Worm (Caenorhabditis elegans) whole organism, young adult: ENCODE data around the gene glrx-21.

Experiments used
- B0019.2 ChIP-seq: fragments of 200-800 bp; sonication (Bioruptor generic); conservative IDR thresholded peaks from 2 replicates; pipeline ENCODE4 v1.3.6; 2022; ENCODE audit warnings: missing genetic modification reagents, missing genetic modification characterization, missing compliant biosample characterization
- B0035.1 ChIP-seq: sonication (generic microtip); optimal IDR thresholded peaks from 2 replicates; lab custom pipeline; 2016; ENCODE audit warnings: missing genetic modification characterization, mild to moderate bottlenecking, missing compliant biosample characterization, missing genotype, missing genetic modification reagents
- B0336.3 ChIP-seq: fragments of 200-800 bp; sonication (Bioruptor generic); IDR thresholded peaks from 2 replicates; pipeline ENCODE4 v1.3.6; 2022; ENCODE audit warnings: missing genetic modification characterization, missing compliant biosample characterization
- F22D6.2 ChIP-seq: sonication (generic microtip); optimal IDR thresholded peaks from 2 replicates; lab custom pipeline; 2016; ENCODE audit warnings: mild to moderate bottlenecking, missing genetic modification characterization, missing compliant biosample characterization
- F33H1.4 ChIP-seq: fragments of 200-800 bp; sonication (Bioruptor generic); IDR thresholded peaks from 2 replicates; pipeline ENCODE4 v1.3.6; 2022; ENCODE audit warnings: missing genetic modification reagents, missing genetic modification characterization, missing compliant biosample characterization
- F57C9.4 ChIP-seq: sonication (generic microtip); optimal IDR thresholded peaks from 2 replicates; lab custom pipeline; 2017; ENCODE audit warnings: mild to moderate bottlenecking, missing genetic modification characterization, missing compliant biosample characterization
- K11D2.4 ChIP-seq: fragments of 200-800 bp; sonication (Bioruptor generic); IDR thresholded peaks from 2 replicates; pipeline ENCODE4 v1.3.6; 2022; ENCODE audit warnings: missing genetic modification reagents, missing genetic modification characterization, missing compliant biosample characterization
- T26A5.8 ChIP-seq: sonication (generic microtip); optimal IDR thresholded peaks from 2 replicates; lab custom pipeline; 2016; ENCODE audit warnings: missing genetic modification characterization, missing compliant biosample characterization
- aptf-3 ChIP-seq: fragments of 200-800 bp; sonication (Bioruptor generic); IDR thresholded peaks from 2 replicates; pipeline ENCODE4 v1.3.6; 2022; ENCODE audit warnings: missing genetic modification characterization, missing compliant biosample characterization
- bed-1 ChIP-seq: fragments of 200-800 bp; sonication (Bioruptor generic); IDR thresholded peaks from 2 replicates; pipeline ENCODE4 v1.3.6; 2022; ENCODE audit warnings: missing genetic modification reagents, missing genetic modification characterization, missing compliant biosample characterization
- cebp-1 ChIP-seq, 2 experiments: fragments of 200-800 bp in 1 of 2; sonication (Bioruptor generic) in 1 of 2; sonication (generic microtip) in 1 of 2; IDR thresholded peaks in 1 of 2; optimal IDR thresholded peaks in 1 of 2; 2 replicates each; pipeline versions ENCODE4 v1.3.6 to Lab custom; 2017 to 2022; ENCODE audit warnings: missing compliant biosample characterization in 2 of 2, missing genetic modification characterization in 2 of 2, mild to moderate bottlenecking in 1 of 2, missing genetic modification reagents in 1 of 2, moderate library complexity in 1 of 2
- ceh-40 ChIP-seq: fragments of 200-800 bp; sonication (Bioruptor generic); IDR thresholded peaks from 2 replicates; pipeline ENCODE4 v1.3.6; 2022; ENCODE audit warnings: missing genetic modification characterization, missing compliant biosample characterization
- ceh-58 ChIP-seq: fragments of 200-800 bp; sonication (Bioruptor generic); IDR thresholded peaks from 2 replicates; pipeline ENCODE4 v1.3.6; 2022; ENCODE audit warnings: missing genetic modification characterization, missing compliant biosample characterization
- die-1 ChIP-seq: sonication (generic microtip); optimal IDR thresholded peaks from 2 replicates; lab custom pipeline; 2016; ENCODE audit warnings: missing genotype, mild to moderate bottlenecking, missing genetic modification characterization, missing compliant biosample characterization
- dpff-1 ChIP-seq: sonication (generic microtip); optimal IDR thresholded peaks from 2 replicates; lab custom pipeline; 2017; ENCODE audit warnings: mild to moderate bottlenecking, missing genetic modification characterization, missing compliant biosample characterization
- efl-1 ChIP-seq: fragments of 150-350 bp; optimal IDR thresholded peaks from 2 replicates; lab custom pipeline; 2014; ENCODE audit warnings: missing biosample characterization, missing genetic modification reagents, missing genetic modification characterization
- egl-18 ChIP-seq: fragments of 200-800 bp; sonication (Bioruptor generic); IDR thresholded peaks from 2 replicates; pipeline ENCODE4 v1.3.6; 2022; ENCODE audit warnings: missing genetic modification reagents, missing genetic modification characterization, missing compliant biosample characterization
- egl-44 ChIP-seq: fragments of 200-800 bp; sonication (Bioruptor generic); IDR thresholded peaks from 2 replicates; pipeline ENCODE4 v1.3.6; 2022; ENCODE audit warnings: missing genetic modification reagents, missing genetic modification characterization, missing compliant biosample characterization
- ekl-4 ChIP-seq: fragments of 200-800 bp; sonication (Bioruptor generic); IDR thresholded peaks from 2 replicates; pipeline ENCODE4 v1.3.6; 2022; ENCODE audit warnings: missing genetic modification reagents, missing genetic modification characterization, missing compliant biosample characterization
- fkh-3 ChIP-seq: sonication (generic microtip); optimal IDR thresholded peaks from 2 replicates; lab custom pipeline; 2016; ENCODE audit warnings: mild to moderate bottlenecking, missing genetic modification characterization, missing compliant biosample characterization
- hlh-12 ChIP-seq: sonication (generic microtip); optimal IDR thresholded peaks from 2 replicates; lab custom pipeline; 2016; ENCODE audit warnings: missing genetic modification characterization, missing compliant biosample characterization
- hmg-1.2 ChIP-seq: fragments of 200-800 bp; sonication (Bioruptor generic); IDR thresholded peaks from 2 replicates; pipeline ENCODE4 v1.3.6; 2022; ENCODE audit warnings: missing genetic modification reagents, missing genetic modification characterization, missing compliant biosample characterization
- hsf-1 ChIP-seq: fragments of 200-800 bp; sonication (Bioruptor generic); IDR thresholded peaks from 2 replicates; pipeline ENCODE4 v1.3.6; 2022; ENCODE audit warnings: missing genetic modification reagents, missing genetic modification characterization, missing compliant biosample characterization
- lin-26 ChIP-seq: fragments of 200-800 bp; sonication (Bioruptor generic); IDR thresholded peaks from 2 replicates; pipeline ENCODE4 v1.3.6; 2022; ENCODE audit warnings: missing genetic modification reagents, missing genetic modification characterization, missing compliant biosample characterization
- lin-35 ChIP-seq, 3 experiments: fragments of 150-350 bp in 2 of 3; sonication (generic microtip) in 1 of 3; optimal IDR thresholded peaks; 2 replicates each; lab custom pipeline; 2014 to 2018; ENCODE audit warnings: missing biosample characterization in 3 of 3, missing genetic modification characterization in 3 of 3, missing genetic modification reagents in 3 of 3
- lir-1 ChIP-seq: fragments of 200-800 bp; sonication (Bioruptor generic); conservative IDR thresholded peaks from 2 replicates; pipeline ENCODE4 v1.3.6; 2022; ENCODE audit warnings: missing genetic modification reagents, missing genetic modification characterization, missing compliant biosample characterization
- lsl-1 ChIP-seq: fragments of 200-800 bp; sonication (Bioruptor generic); optimal IDR thresholded peaks from 2 replicates; lab custom pipeline; 2018; ENCODE audit warnings: mild to moderate bottlenecking, missing genetic modification characterization, moderate library complexity, missing compliant biosample characterization
- lsy-27 ChIP-seq: sonication (generic microtip); optimal IDR thresholded peaks from 2 replicates; lab custom pipeline; 2017; ENCODE audit warnings: missing genetic modification characterization, mild to moderate bottlenecking, missing compliant biosample characterization, antibody characterized with exemption, missing genotype, borderline replicate concordance; ENCODE audit not compliant: insufficient read depth
- madf-6 ChIP-seq: fragments of 200-800 bp; sonication (Bioruptor generic); IDR thresholded peaks from 2 replicates; pipeline ENCODE4 v1.3.6; 2022; ENCODE audit warnings: missing genetic modification reagents, missing genetic modification characterization, missing compliant biosample characterization
- madf-8 ChIP-seq: fragments of 200-800 bp; sonication (Bioruptor generic); conservative IDR thresholded peaks from 2 replicates; pipeline ENCODE4 v1.3.6; 2022; ENCODE audit warnings: missing genetic modification reagents, missing genetic modification characterization, missing compliant biosample characterization
- nfyb-1 ChIP-seq: fragments of 200-800 bp; sonication (Bioruptor generic); IDR thresholded peaks from 2 replicates; pipeline ENCODE4 v1.3.6; 2022; ENCODE audit warnings: missing genetic modification reagents, missing genetic modification characterization, missing compliant biosample characterization
- nhr-90 ChIP-seq: sonication (generic microtip); optimal IDR thresholded peaks from 2 replicates; lab custom pipeline; 2016; ENCODE audit warnings: missing genotype, mild to moderate bottlenecking, missing genetic modification characterization, missing compliant biosample characterization
- rcor-1 ChIP-seq: fragments of 200-800 bp; sonication (Bioruptor generic); IDR thresholded peaks from 2 replicates; pipeline ENCODE4 v1.3.6; 2022; ENCODE audit warnings: missing genetic modification reagents, missing genetic modification characterization, missing compliant biosample characterization
- rec-8 ChIP-seq, 2 experiments: sonication (generic microtip); optimal IDR thresholded peaks; 2 replicates each; lab custom pipeline; 2016; ENCODE audit warnings: mild to moderate bottlenecking in 2 of 2, missing genetic modification characterization in 2 of 2, missing genetic modification reagents in 2 of 2, missing genotype in 2 of 2, missing biosample characterization in 1 of 2, missing compliant biosample characterization in 1 of 2, moderate library complexity in 1 of 2
- sdz-38 ChIP-seq: sonication (generic microtip); optimal IDR thresholded peaks from 2 replicates; lab custom pipeline; 2016; ENCODE audit warnings: missing genotype, missing genetic modification characterization, missing compliant biosample characterization
- sptf-2 ChIP-seq: fragments of 200-800 bp; sonication (Bioruptor generic); optimal IDR thresholded peaks from 2 replicates; lab custom pipeline; 2018; ENCODE audit warnings: mild to moderate bottlenecking, missing genetic modification characterization, missing compliant biosample characterization
- tbp1 ChIP-seq: fragments of 200-800 bp; sonication (Bioruptor generic); optimal IDR thresholded peaks from 2 replicates; lab custom pipeline; 2018; ENCODE audit warnings: mild to moderate bottlenecking, missing genetic modification characterization, missing compliant biosample characterization
- tbx-9 ChIP-seq: sonication (generic microtip); optimal IDR thresholded peaks from 2 replicates; lab custom pipeline; 2016; ENCODE audit warnings: borderline replicate concordance, missing genetic modification characterization, inconsistent platforms, missing compliant biosample characterization
- unc-130 ChIP-seq: sonication (generic microtip); optimal IDR thresholded peaks from 2 replicates; lab custom pipeline; 2016; ENCODE audit warnings: missing genetic modification reagents, missing genetic modification characterization, missing compliant biosample characterization
- unc-62 ChIP-seq: fragments of 150-350 bp; optimal IDR thresholded peaks from 2 replicates; lab custom pipeline; 2014; ENCODE audit warnings: missing biosample characterization, missing genetic modification reagents, missing genetic modification characterization
- ztf-22 ChIP-seq: fragments of 200-800 bp; sonication (Bioruptor generic); optimal IDR thresholded peaks from 2 replicates; lab custom pipeline; 2018; ENCODE audit warnings: mild to moderate bottlenecking, missing genetic modification characterization, moderate library complexity, missing compliant biosample characterization
- ztf-25 ChIP-seq: fragments of 200-800 bp; sonication (Bioruptor generic); IDR thresholded peaks from 2 replicates; pipeline ENCODE4 v1.3.6; 2022; ENCODE audit warnings: missing genetic modification reagents, missing genetic modification characterization, missing compliant biosample characterization
- ztf-3 ChIP-seq: fragments of 200-800 bp; sonication (Bioruptor generic); optimal IDR thresholded peaks from 2 replicates; lab custom pipeline; 2018; ENCODE audit warnings: mild to moderate bottlenecking, missing genetic modification characterization, missing compliant biosample characterization

The glrx-21 gene

ce11 chrIII:5346017-5346416, at the start of gene glrx-21:
TSS of gene glrx-21 (minus strand) at chrIII:5346117.
- TF ChIP-seq F33H1.4 (GFP tag; lab: Robert Waterston, UW) (no peak), die-1 (tag; lab: Kevin White, UChicago) (no peak), rec-8 (tag; optimal IDR thresholded peaks at IDR 0.05; lab: Kevin White, UChicago) (no peak)

DNA sequence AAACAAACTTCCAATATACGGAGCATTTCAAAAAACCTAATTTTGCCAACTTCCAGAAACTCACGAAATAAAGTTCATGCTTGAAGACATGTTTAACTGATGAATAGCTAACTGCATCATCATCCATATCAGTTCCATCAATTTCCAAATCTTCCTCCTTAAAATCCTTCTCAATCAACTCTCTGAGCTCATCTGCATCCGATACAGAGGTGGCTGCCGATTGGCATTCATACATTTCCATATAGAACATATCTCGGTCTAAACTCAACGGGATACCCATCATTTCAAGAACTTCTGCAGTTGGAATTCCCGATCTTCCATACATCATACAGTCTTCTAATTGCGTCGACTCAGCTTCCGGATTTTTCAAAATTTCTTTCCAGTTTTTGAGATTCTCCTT, 43.4 kb upstream of the glrx-21 start:
- no peak for TF ChIP-seq fkh-3 (tag; lab: Kevin White, UChicago)
- no peak for TF ChIP-seq dpff-1
- no peak for TF ChIP-seq egl-44
- no peak for TF ChIP-seq efl-1 (GFP tag; lab: Kevin White, UChicago)
- TF ChIP-seq hlh-12 (tag; lab: Kevin White, UChicago) = no peak
- no peak for TF ChIP-seq tbx-9 (tag; lab: Kevin White, UChicago)
- TF ChIP-seq F22D6.2 (tag; lab: Kevin White, UChicago) = no peak
- TF ChIP-seq lin-26 (GFP tag; lab: Robert Waterston, UW) = no peak
- TF ChIP-seq T26A5.8 (tag; lab: Kevin White, UChicago) = no peak
- no peak for TF ChIP-seq sptf-2 (GFP tag; lab: Kevin White, UChicago)

DNA sequence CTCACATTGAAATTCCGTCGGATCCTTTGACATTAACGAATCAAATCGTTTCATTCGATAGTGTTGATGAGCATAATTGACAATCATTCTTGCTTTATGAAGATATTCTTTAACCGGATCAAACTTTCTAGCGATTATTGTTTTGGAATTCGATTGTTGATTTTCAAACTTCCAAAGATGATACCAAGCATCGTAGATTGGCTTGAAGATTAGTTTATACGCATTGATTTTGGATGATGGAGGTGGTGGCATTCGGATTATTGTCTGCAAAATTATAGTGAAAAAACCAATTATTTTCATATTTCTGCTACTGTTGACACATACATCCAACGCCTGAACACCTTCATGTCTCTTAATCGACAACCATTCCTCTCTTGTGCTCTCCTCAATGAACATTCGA, 42.2 kb upstream of the glrx-21 start:
- TF ChIP-seq F57C9.4 (no peak), hmg-1.2 (GFP tag; lab: Robert Waterston, UW) (no peak), madf-8 (no peak), cebp-1 (GFP tag; IDR thresholded peaks at IDR 0.05; lab: Robert Waterston, UW) (no peak), cebp-1 (tag; optimal IDR thresholded peaks at IDR 0.05; lab: Kevin White, UChicago) (no peak), ceh-58 (GFP tag; lab: Robert Waterston, UW) (no peak), B0035.1 (no peak), lir-1 (GFP tag; lab: Robert Waterston, UW) (no peak), B0019.2 (no peak), ekl-4 (GFP tag; lab: Robert Waterston, UW) (no peak), lsy-27 (tag; lab: Kevin White, UChicago) (no peak), lin-35 (GFP tag; optimal IDR thresholded peaks at IDR 0.05; lab: Kevin White, UChicago) (no peak), rcor-1 (GFP tag; lab: Robert Waterston, UW) (no peak), ceh-40 (no peak), ztf-25 (GFP tag; lab: Robert Waterston, UW) (no peak), F22D6.2 (tag; lab: Kevin White, UChicago) (no peak), nhr-90 (tag; lab: Kevin White, UChicago) (no peak), sdz-38 (tag; lab: Kevin White, UChicago) (no peak), unc-62 (GFP tag; lab: Kevin White, UChicago) (no peak)

DNA sequence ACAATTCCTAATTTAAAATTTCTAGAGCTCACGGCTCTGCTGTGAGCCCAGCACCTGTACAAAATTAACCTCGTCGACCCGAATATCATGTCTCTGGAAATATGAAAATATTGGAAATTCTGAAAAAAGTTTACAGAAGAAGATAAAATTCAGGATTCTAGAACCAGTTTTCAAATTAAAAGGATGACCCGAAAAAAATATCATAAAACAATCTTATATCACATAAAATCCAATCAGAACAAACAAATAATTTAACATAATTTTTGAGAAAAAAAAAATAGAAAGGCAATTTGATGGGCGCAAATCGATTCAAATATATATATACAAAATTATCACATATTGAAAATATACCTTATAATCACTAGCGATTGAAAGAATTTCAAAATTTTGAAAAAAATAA, 39.4 kb upstream of the glrx-21 start, which contains the start of gene Y32H12A.7:
Y32H12A.7 (minus strand) TSS at position 101 of the 400 bp plus-strand sequence.
- TF ChIP-seq hsf-1 (GFP tag; lab: Robert Waterston, UW) (no peak), nfyb-1 (no peak)
- TF ChIP-seq, all 124 proteins: peak for 0

- TF ChIP-seq aptf-3 (GFP tag; lab: Robert Waterston, UW) = no peak
- no peak for TF ChIP-seq bed-1 (GFP tag; lab: Robert Waterston, UW)
- no peak for TF ChIP-seq K11D2.4 (GFP tag; lab: Robert Waterston, UW)
- no peak for TF ChIP-seq ztf-22 (GFP tag; lab: Kevin White, UChicago)
- TF ChIP-seq hmg-1.2 (GFP tag; lab: Robert Waterston, UW) = no peak
- TF ChIP-seq egl-18 = no peak
- TF ChIP-seq lsl-1 (GFP tag; lab: Kevin White, UChicago) = no peak
- TF ChIP-seq B0035.1 = no peak
- no peak for TF ChIP-seq B0336.3 (GFP tag; lab: Robert Waterston, UW)
- no peak for TF ChIP-seq tbp1 (GFP tag; lab: Kevin White, UChicago)
- TF ChIP-seq hsf-1 (GFP tag; lab: Robert Waterston, UW) = no peak
- TF ChIP-seq ceh-58 (GFP tag; lab: Robert Waterston, UW) = no peak
- TF ChIP-seq unc-130 (GFP tag; lab: Kevin White, UChicago) = no peak
- TF ChIP-seq madf-6 (GFP tag; lab: Robert Waterston, UW) = no peak
- no peak for TF ChIP-seq ztf-3
Observed at ce11 chrIII:5382073-5382472, 36.2 kb upstream of the glrx-21 start, which contains the start of gene Y32H12A.6. TSS of gene Y32H12A.6 (minus strand) at chrIII:5382173.
